Fruit fly (Drosophila melanogaster): ENCODE results near the gene CG43317.

CG43317 gene

dm6 chr3R:15803502-15804461, 30.4 kb downstream of the CG43317 start, which contains the start of gene alpha-Man-IIb (continued):
- TF ChIP-seq wdn (GFP tag; IDR thresholded peaks at IDR 0.05) = no peak
- TF ChIP-seq psq (GFP tag; optimal IDR thresholded peaks at IDR 0.05) = no peak
- TF ChIP-seq stc (GFP tag; IDR thresholded peaks at IDR 0.05) = peak; percentile 45; the same call in 1 of the 2 replicates
- TF ChIP-seq btn (GFP tag; optimal IDR thresholded peaks at IDR 0.05) = no peak
- TF ChIP-seq CG10366 (GFP tag; IDR thresholded peaks at IDR 0.05) = peak; percentile 12; the same call in 1 of the 2 replicates
- no peak for TF ChIP-seq wor (GFP tag; IDR thresholded peaks at IDR 0.05)
- TF ChIP-seq maf-S (GFP tag; optimal IDR thresholded peaks at IDR 0.05) = no peak
- no peak for TF ChIP-seq Side (GFP tag; optimal IDR thresholded peaks at IDR 0.05)
- no peak for TF ChIP-seq p53 (GFP tag; optimal IDR thresholded peaks at IDR 0.05)
- peak; percentile 17 for TF ChIP-seq Nf-YB (GFP tag; optimal IDR thresholded peaks at IDR 0.05)
- TF ChIP-seq CG2199 (GFP tag; IDR thresholded peaks at IDR 0.05) = peak; percentile 74; the same call in 2 of the 3 replicates
- TF ChIP-seq Sin3A (optimal IDR thresholded peaks at IDR 0.05) = no peak
- TF ChIP-seq HLH54F (GFP tag; optimal IDR thresholded peaks at IDR 0.05) = no peak
- TF ChIP-seq CG5180 (GFP tag; optimal IDR thresholded peaks at IDR 0.05) = no peak
- no peak for TF ChIP-seq pfk (GFP tag; optimal IDR thresholded peaks at IDR 0.05)
- TF ChIP-seq amos (GFP tag; IDR thresholded peaks at IDR 0.05; ENCODE audit: partially characterized antibody) = peak; percentile 71
- TF ChIP-seq CG6654 (GFP tag; optimal IDR thresholded peaks at IDR 0.05) = no peak
- 0 out of 2 replicates have a peak, but pooled peaks have one; percentile 6 for TF ChIP-seq Nf-YA (GFP tag; IDR thresholded peaks at IDR 0.05)
- TF ChIP-seq CG11456 (GFP tag; IDR thresholded peaks at IDR 0.05) = peak; percentile 23; the same call in 1 of the 3 replicates
- TF ChIP-seq usp (GFP tag; optimal IDR thresholded peaks at IDR 0.05) = no peak
- no peak for TF ChIP-seq CG2678 (tag; optimal IDR thresholded peaks at IDR 0.05)
- TF ChIP-seq HHEX (GFP tag; optimal IDR thresholded peaks at IDR 0.05) = peak; percentile 13
- peak; percentile 80 for TF ChIP-seq abd-A (tag; optimal IDR thresholded peaks at IDR 0.05)
- no peak for TF ChIP-seq ase (GFP tag; IDR thresholded peaks at IDR 0.05)
- peak; percentile 22 for TF ChIP-seq Pdp1 (GFP tag; optimal IDR thresholded peaks at IDR 0.05)
- peak; percentile 34 for TF ChIP-seq CoRest (tag; optimal IDR thresholded peaks at IDR 0.05)
- TF ChIP-seq Fer1 (GFP tag; optimal IDR thresholded peaks at IDR 0.05) = peak; percentile 4
- TF ChIP-seq CG11093 (GFP tag; IDR thresholded peaks at IDR 0.05) = no peak
- TF ChIP-seq bcd (GFP tag; optimal IDR thresholded peaks at IDR 0.05) = no peak
- TF ChIP-seq Hr51 (GFP tag; optimal IDR thresholded peaks at IDR 0.05) = peak in 1 of 2 experiments; percentile 52
- TF ChIP-seq CG2889 (GFP tag; IDR thresholded peaks at IDR 0.05) = no peak
- TF ChIP-seq tx (GFP tag; optimal IDR thresholded peaks at IDR 0.05) = no peak
- peak; percentile 64; the same call in 2 of the 3 replicates for TF ChIP-seq Opbp (GFP tag; IDR thresholded peaks at IDR 0.05; ENCODE audit: partially characterized antibody)
- TF ChIP-seq ranshi (GFP tag; IDR thresholded peaks at IDR 0.05) = no peak
- peak; percentile 81 for TF ChIP-seq CG9797 (GFP tag; optimal IDR thresholded peaks at IDR 0.05)
- TF ChIP-seq Gsc (GFP tag; IDR thresholded peaks at IDR 0.05) = no peak
- TF ChIP-seq Mes4 (GFP tag; optimal IDR thresholded peaks at IDR 0.05) = no peak
- TF ChIP-seq sd (tag; optimal IDR thresholded peaks at IDR 0.05) = no peak
- TF ChIP-seq sqz (GFP tag; optimal IDR thresholded peaks at IDR 0.05) = peak; percentile 49
- TF ChIP-seq vvl (GFP tag; IDR thresholded peaks at IDR 0.05) = peak; percentile 52
- TF ChIP-seq peb (GFP tag; IDR thresholded peaks at IDR 0.05) = no peak
- no peak for TF ChIP-seq CG31365 (tag; optimal IDR thresholded peaks at IDR 0.05)
- no peak for TF ChIP-seq Lim3 (GFP tag; IDR thresholded peaks at IDR 0.05)
- no peak for TF ChIP-seq fd96Cb (tag; optimal IDR thresholded peaks at IDR 0.05)
- peak; percentile 80; the same call in 2 of the 3 replicates for TF ChIP-seq zen2 (GFP tag; IDR thresholded peaks at IDR 0.05; ENCODE audit: partially characterized antibody)
- peak; percentile 83; the same call in 2 of the 3 replicates for TF ChIP-seq knrl (GFP tag; IDR thresholded peaks at IDR 0.05; ENCODE audit: partially characterized antibody)
- TF ChIP-seq al (GFP tag; IDR thresholded peaks at IDR 0.05) = no peak
- peak; percentile 84 for TF ChIP-seq gfzf (GFP tag; optimal IDR thresholded peaks at IDR 0.05)

All from whole organism, embryonic.